7 worm cellular contexts compared by ENCODE assay signal in genomic region chrX:6736358-6736991, ce11.
TF ChIP-seq lines count a peak whose summit lies in the region.

No protein-coding gene starts in this region.

TF ChIP-seq in whole organism, L1 larva, 84 proteins besides CTCF, POLR2A, EP300 and RAD21 (continues in another document):
- TF ChIP-seq nhr-237 (tag; optimal IDR thresholded peaks at IDR 0.05; lab: Kevin White, UChicago) (no peak), nhr-19 (GFP tag; conservative IDR thresholded peaks at IDR 0.05; lab: Robert Waterston, UW) (peak; percentile 70), ceh-88 (GFP tag; IDR thresholded peaks at IDR 0.05; lab: Robert Waterston, UW) (no peak), snu-23 (GFP tag; optimal IDR thresholded peaks at IDR 0.05; lab: Kevin White, UChicago) (peak; percentile 66), ceh-63 (GFP tag; optimal IDR thresholded peaks at IDR 0.05; lab: Kevin White, UChicago) (no peak), dsc-1 (tag; optimal IDR thresholded peaks at IDR 0.05; lab: Kevin White, UChicago) (peak; percentile 68), vab-15 (tag; optimal IDR thresholded peaks at IDR 0.05; lab: Kevin White, UChicago) (peak; percentile 45), unc-130 (tag; optimal IDR thresholded peaks at IDR 0.05; lab: Kevin White, UChicago) (peak; percentile 48), nhr-71 (tag; optimal IDR thresholded peaks at IDR 0.05; lab: Kevin White, UChicago) (peak; percentile 88), nhr-47 (tag; optimal IDR thresholded peaks at IDR 0.05; lab: Kevin White, UChicago) (peak; percentile 82), F16B12.6 (tag; optimal IDR thresholded peaks at IDR 0.05; lab: Kevin White, UChicago) (no peak), nhr-90 (tag; optimal IDR thresholded peaks at IDR 0.05; lab: Kevin White, UChicago; ENCODE audit: poor library complexity) (peak; percentile 81), aha-1 (tag; optimal IDR thresholded peaks at IDR 0.05; lab: Kevin White, UChicago) (no peak)

TF ChIP-seq in whole organism, L2 larva, 48 proteins besides CTCF, POLR2A, EP300 and RAD21 (continues in another document):
- TF ChIP-seq snpc-4 (tag; optimal IDR thresholded peaks at IDR 0.05; lab: Kevin White, UChicago), result no peak
- peak; percentile 91 for TF ChIP-seq sma-3 (GFP tag; optimal IDR thresholded peaks at IDR 0.05; lab: Kevin White, UChicago)
- no peak for TF ChIP-seq nhr-23 (tag; optimal IDR thresholded peaks at IDR 0.05; lab: Kevin White, UChicago)
- TF ChIP-seq R02D3.7 (tag; optimal IDR thresholded peaks at IDR 0.05; lab: Kevin White, UChicago), result no peak
- TF ChIP-seq Y55F3AM.14 (GFP tag; optimal IDR thresholded peaks at IDR 0.05; lab: Kevin White, UChicago), result peak; percentile 66
- peak; percentile 97 for TF ChIP-seq nhr-25 (tag; optimal IDR thresholded peaks at IDR 0.05; lab: Kevin White, UChicago)
- no peak for TF ChIP-seq peb-1 (tag; optimal IDR thresholded peaks at IDR 0.05; lab: Kevin White, UChicago)
- no peak for TF ChIP-seq nhr-77 (tag; optimal IDR thresholded peaks at IDR 0.05; lab: Kevin White, UChicago)
- peak; percentile 61 for TF ChIP-seq fos-1 (tag; optimal IDR thresholded peaks at IDR 0.05; lab: Kevin White, UChicago)
- peak; percentile 84 for TF ChIP-seq egl-27 (tag; optimal IDR thresholded peaks at IDR 0.05; lab: Kevin White, UChicago)
- TF ChIP-seq ZK546.5 (tag; optimal IDR thresholded peaks at IDR 0.05; lab: Kevin White, UChicago), result no peak
- peak; percentile 66 for TF ChIP-seq gmeb-1 (tag; optimal IDR thresholded peaks at IDR 0.05; lab: Kevin White, UChicago)
- no peak for TF ChIP-seq nhr-237 (tag; optimal IDR thresholded peaks at IDR 0.05; lab: Kevin White, UChicago)
- TF ChIP-seq nhr-12 (tag; optimal IDR thresholded peaks at IDR 0.05; lab: Kevin White, UChicago), result no peak

TF ChIP-seq in whole organism, L3 larva, 47 proteins besides CTCF, POLR2A, EP300 and RAD21 (continues in another document):
- peak; percentile 97 for TF ChIP-seq nhr-25 (tag; optimal IDR thresholded peaks at IDR 0.05; lab: Kevin White, UChicago)
- peak; percentile 26 for TF ChIP-seq elt-1 (tag; optimal IDR thresholded peaks at IDR 0.05; lab: Kevin White, UChicago)
- no peak for TF ChIP-seq ama-1 (optimal IDR thresholded peaks at IDR 0.05; lab: Kevin White, UChicago)
- no peak for TF ChIP-seq ceh-16 (tag; optimal IDR thresholded peaks at IDR 0.05; lab: Kevin White, UChicago)
- TF ChIP-seq snpc-4 (tag; optimal IDR thresholded peaks at IDR 0.05; lab: Kevin White, UChicago), result no peak
- no peak for TF ChIP-seq nhr-77 (tag; optimal IDR thresholded peaks at IDR 0.05; lab: Kevin White, UChicago)
- TF ChIP-seq pha-4 (tag; optimal IDR thresholded peaks at IDR 0.05; lab: Kevin White, UChicago), result peak; percentile 28
- TF ChIP-seq mdl-1 (tag; optimal IDR thresholded peaks at IDR 0.05; lab: Kevin White, UChicago), result peak; percentile 92
- no peak for TF ChIP-seq nhr-12 (tag; optimal IDR thresholded peaks at IDR 0.05; lab: Kevin White, UChicago)
- TF ChIP-seq elt-3 (tag; optimal IDR thresholded peaks at IDR 0.05; lab: Kevin White, UChicago), result peak; percentile 84 to 98 (median 86)
- peak; percentile 18 for TF ChIP-seq jun-1 (tag; optimal IDR thresholded peaks at IDR 0.05; lab: Kevin White, UChicago)
- TF ChIP-seq nhr-23 (tag; optimal IDR thresholded peaks at IDR 0.05; lab: Kevin White, UChicago), result peak; percentile 74
- TF ChIP-seq tbx-2 (tag; optimal IDR thresholded peaks at IDR 0.05; lab: Kevin White, UChicago), result peak; percentile 62
- peak; percentile 59 for TF ChIP-seq unc-62 (GFP tag; optimal IDR thresholded peaks at IDR 0.05; lab: Kevin White, UChicago)

TF ChIP-seq in whole organism, L4 larva, 104 proteins besides CTCF, POLR2A, EP300 and RAD21 (continues in another document):
- peak; percentile 59 for TF ChIP-seq ces-1 (GFP tag; optimal IDR thresholded peaks at IDR 0.05; lab: Kevin White, UChicago)
- TF ChIP-seq saeg-2 (GFP tag; IDR thresholded peaks at IDR 0.05; lab: Robert Waterston, UW), result peak; percentile 67; the same call in 1 of the 2 replicates
- TF ChIP-seq nhr-102 (tag; optimal IDR thresholded peaks at IDR 0.05; lab: Kevin White, UChicago), result peak; percentile 71
- TF ChIP-seq php-3 (GFP tag; IDR thresholded peaks at IDR 0.05; lab: Robert Waterston, UW), result peak; percentile 75
- TF ChIP-seq nhr-111 (GFP tag; optimal IDR thresholded peaks at IDR 0.05; lab: Kevin White, UChicago), result no peak
- peak; percentile 8 to 45 for TF ChIP-seq lsy-2 (tag; optimal IDR thresholded peaks at IDR 0.05; lab: Kevin White, UChicago)
- no peak for TF ChIP-seq dmd-9 (GFP tag; IDR thresholded peaks at IDR 0.05; lab: Robert Waterston, UW)
- no peak for TF ChIP-seq ceh-44 (GFP tag; IDR thresholded peaks at IDR 0.05; lab: Robert Waterston, UW)
- peak; percentile 34 for TF ChIP-seq pqm-1 (tag; optimal IDR thresholded peaks at IDR 0.05; lab: Kevin White, UChicago)
- TF ChIP-seq lim-7 (GFP tag; IDR thresholded peaks at IDR 0.05; lab: Robert Waterston, UW), result no peak
- peak; percentile 23 for TF ChIP-seq rbr-2 (tag; optimal IDR thresholded peaks at IDR 0.05; lab: Kevin White, UChicago)
- TF ChIP-seq unc-62 (GFP tag; optimal IDR thresholded peaks at IDR 0.05 in 1 of 2; lab: Kevin White, UChicago), result peak in 1 of 2 experiments; percentile 100
- no peak for TF ChIP-seq unc-62 (tag; optimal IDR thresholded peaks at IDR 0.05; lab: Kevin White, UChicago)
- no peak for TF ChIP-seq arid-1 (GFP tag; conservative IDR thresholded peaks at IDR 0.05; lab: Robert Waterston, UW)

TF ChIP-seq in whole organism, late embryonic, 69 proteins besides CTCF, POLR2A, EP300 and RAD21:
- TF ChIP-seq sdc-2 (tag; optimal IDR thresholded peaks at IDR 0.05; lab: Kevin White, UChicago) (no peak), Y22D7AL.16 (tag; optimal IDR thresholded peaks at IDR 0.05; lab: Kevin White, UChicago) (no peak), elt-4 (tag; optimal IDR thresholded peaks at IDR 0.05; lab: Kevin White, UChicago) (no peak), elt-2 (tag; optimal IDR thresholded peaks at IDR 0.05; lab: Kevin White, UChicago) (peak; percentile 94), ztf-16 (tag; optimal IDR thresholded peaks at IDR 0.05; lab: Kevin White, UChicago) (no peak), ceh-24 (tag; optimal IDR thresholded peaks at IDR 0.05; lab: Kevin White, UChicago) (no peak), pqm-1 (tag; optimal IDR thresholded peaks at IDR 0.05; lab: Kevin White, UChicago) (peak; percentile 11), unc-42 (tag; optimal IDR thresholded peaks at IDR 0.05; lab: Kevin White, UChicago) (peak; percentile 63)

TF ChIP-seq in whole organism, mixed stage, embryonic, 35 proteins besides CTCF, POLR2A, EP300 and RAD21:
- TF ChIP-seq elt-1 (tag; optimal IDR thresholded peaks at IDR 0.05; lab: Kevin White, UChicago; ENCODE audit: borderline replicate concordance, insufficient read depth) (peak; percentile 9), elt-3 (tag; optimal IDR thresholded peaks at IDR 0.05; lab: Kevin White, UChicago) (peak; percentile 83), unc-62 (GFP tag; optimal IDR thresholded peaks at IDR 0.05; lab: Kevin White, UChicago) (no peak), pha-4 (tag; optimal IDR thresholded peaks at IDR 0.05; lab: Kevin White, UChicago) (no peak), ces-1 (GFP tag; optimal IDR thresholded peaks at IDR 0.05; lab: Kevin White, UChicago) (peak; percentile 35)

TF ChIP-seq in whole organism, young adult, 124 proteins besides CTCF, POLR2A, EP300 and RAD21 (continues in another document):
- TF ChIP-seq dpl-1 (GFP tag; optimal IDR thresholded peaks at IDR 0.05; lab: Kevin White, UChicago), result no peak
- TF ChIP-seq madf-10 (tag; optimal IDR thresholded peaks at IDR 0.05; lab: Kevin White, UChicago), result peak; percentile 23
- TF ChIP-seq somi-1 (GFP tag; optimal IDR thresholded peaks at IDR 0.05; lab: Kevin White, UChicago), result no peak
- TF ChIP-seq F37B4.10 (GFP tag; IDR thresholded peaks at IDR 0.05; lab: Robert Waterston, UW), result no peak
- no peak for TF ChIP-seq tlf-1 (GFP tag; optimal IDR thresholded peaks at IDR 0.05; lab: Kevin White, UChicago)
- TF ChIP-seq ztf-6 (GFP tag; IDR thresholded peaks at IDR 0.05; lab: Robert Waterston, UW), result no peak
- no peak for TF ChIP-seq K11D2.4 (GFP tag; IDR thresholded peaks at IDR 0.05; lab: Robert Waterston, UW)
- TF ChIP-seq atf-7 (tag; optimal IDR thresholded peaks at IDR 0.05; lab: Kevin White, UChicago), result peak; percentile 78
- TF ChIP-seq nhr-120 (GFP tag; IDR thresholded peaks at IDR 0.05; lab: Robert Waterston, UW), result no peak
- TF ChIP-seq cebp-1 (GFP tag; IDR thresholded peaks at IDR 0.05; lab: Robert Waterston, UW), result no peak
- TF ChIP-seq cebp-1 (tag; optimal IDR thresholded peaks at IDR 0.05; lab: Kevin White, UChicago), result peak; percentile 34
- no peak for TF ChIP-seq snpc-1.3 (tag; optimal IDR thresholded peaks at IDR 0.05; lab: Kevin White, UChicago; ENCODE audit: insufficient read depth)
- no peak for TF ChIP-seq unc-62 (GFP tag; optimal IDR thresholded peaks at IDR 0.05; lab: Kevin White, UChicago)
- no peak for TF ChIP-seq F57A8.1 (GFP tag; optimal IDR thresholded peaks at IDR 0.05; lab: Kevin White, UChicago)
- TF ChIP-seq hmg-1.2 (GFP tag; IDR thresholded peaks at IDR 0.05; lab: Robert Waterston, UW), result 0 out of 2 replicates have a peak, but pooled peaks have one; percentile 4
- no peak for TF ChIP-seq attf-3 (GFP tag; conservative IDR thresholded peaks at IDR 0.05; lab: Robert Waterston, UW)
- no peak for TF ChIP-seq lir-1 (GFP tag; conservative IDR thresholded peaks at IDR 0.05; lab: Robert Waterston, UW)
- no peak for TF ChIP-seq madf-6 (GFP tag; IDR thresholded peaks at IDR 0.05; lab: Robert Waterston, UW)
- peak; percentile 24; the same call in 1 of the 2 replicates for TF ChIP-seq ekl-4 (GFP tag; IDR thresholded peaks at IDR 0.05; lab: Robert Waterston, UW)
- TF ChIP-seq aptf-3 (GFP tag; IDR thresholded peaks at IDR 0.05; lab: Robert Waterston, UW), result no peak
- no peak for TF ChIP-seq C17E4.6 (GFP tag; IDR thresholded peaks at IDR 0.05; lab: Robert Waterston, UW)
- no peak for TF ChIP-seq D2030.7 (GFP tag; IDR thresholded peaks at IDR 0.05; lab: Robert Waterston, UW)
- TF ChIP-seq akir-1 (GFP tag; optimal IDR thresholded peaks at IDR 0.05; lab: Kevin White, UChicago), result no peak
- TF ChIP-seq lsl-1 (GFP tag; optimal IDR thresholded peaks at IDR 0.05; lab: Kevin White, UChicago), result no peak
- TF ChIP-seq repo-1 (tag; optimal IDR thresholded peaks at IDR 0.05; lab: Kevin White, UChicago), result no peak
- no peak for TF ChIP-seq lag-1 (GFP tag; IDR thresholded peaks at IDR 0.05; lab: Robert Waterston, UW)
- no peak for TF ChIP-seq ceh-40 (GFP tag; IDR thresholded peaks at IDR 0.05; lab: Robert Waterston, UW)
- TF ChIP-seq him-1 (tag; optimal IDR thresholded peaks at IDR 0.05; lab: Kevin White, UChicago), result no peak
- no peak for TF ChIP-seq ztf-28 (GFP tag; IDR thresholded peaks at IDR 0.05; lab: Robert Waterston, UW)
- no peak for TF ChIP-seq ceh-79 (tag; optimal IDR thresholded peaks at IDR 0.05; lab: Kevin White, UChicago)
- TF ChIP-seq ceh-27 (GFP tag; optimal IDR thresholded peaks at IDR 0.05; lab: Kevin White, UChicago), result peak; percentile 61
- peak; percentile 21 for TF ChIP-seq ztf-22 (GFP tag; optimal IDR thresholded peaks at IDR 0.05; lab: Kevin White, UChicago)
- peak; percentile 63 for TF ChIP-seq chd-7 (tag; optimal IDR thresholded peaks at IDR 0.05; lab: Kevin White, UChicago)
